Worm (Caenorhabditis elegans): ENCODE results near the gene vdac-1.

DNA sequence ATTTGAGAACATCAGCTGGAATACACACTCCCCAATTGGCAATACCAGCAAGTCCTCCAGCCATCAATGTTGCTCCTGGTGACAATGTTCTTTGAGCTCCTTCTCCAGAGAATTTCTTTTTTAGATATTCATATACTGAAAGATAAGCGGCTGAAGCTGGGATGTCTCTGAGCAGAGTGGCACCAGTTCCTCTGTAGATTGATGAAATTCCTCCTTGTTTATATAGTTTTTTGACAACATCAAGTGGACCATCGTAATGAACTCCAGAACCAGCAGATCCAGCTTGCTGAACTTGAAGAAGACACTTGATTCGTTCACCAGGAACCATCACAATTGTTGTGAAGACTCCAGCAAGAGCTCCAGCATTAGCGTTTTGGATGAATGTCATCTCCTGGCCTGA is 44.4 kb upstream of the vdac-1 start:
- TF ChIP-seq nhr-76 (tag; optimal IDR thresholded peaks at IDR 0.05), result no peak
- TF ChIP-seq tbx-8 (GFP tag; optimal IDR thresholded peaks at IDR 0.05), result no peak
- TF ChIP-seq elt-3 (tag; optimal IDR thresholded peaks at IDR 0.05), result no peak
- TF ChIP-seq bed-3 (GFP tag; optimal IDR thresholded peaks at IDR 0.05), result no peak
- no peak for TF ChIP-seq mep-1 (tag; optimal IDR thresholded peaks at IDR 0.05)
- no peak for TF ChIP-seq unc-62 (GFP tag; optimal IDR thresholded peaks at IDR 0.05)
- no peak for TF ChIP-seq pha-4 (tag; optimal IDR thresholded peaks at IDR 0.05)
- TF ChIP-seq blmp-1 (tag; optimal IDR thresholded peaks at IDR 0.05), result no peak
- no peak for TF ChIP-seq lsy-2 (tag; optimal IDR thresholded peaks at IDR 0.05)
- no peak for TF ChIP-seq snpc-4 (tag; optimal IDR thresholded peaks at IDR 0.05)
- TF ChIP-seq ceh-43 (GFP tag; optimal IDR thresholded peaks at IDR 0.05), result no peak
- TF ChIP-seq mls-2 (tag; optimal IDR thresholded peaks at IDR 0.05), result no peak

All from whole organism, mixed stage, embryonic.